Worm (Caenorhabditis elegans): ENCODE results near the gene srh-167.

srh-167 gene

ce11 chrV:16355941-16356340 lies 22.4 kb downstream of the srh-167 start (continued):
- TF ChIP-seq aha-1 (tag; optimal IDR thresholded peaks at IDR 0.05) (no peak), ceh-90 (tag; optimal IDR thresholded peaks at IDR 0.05) (no peak), rnt-1 (tag; optimal IDR thresholded peaks at IDR 0.05) (peak; percentile 86), unc-86 (tag; optimal IDR thresholded peaks at IDR 0.05) (peak; percentile 89), ceh-82 (tag; optimal IDR thresholded peaks at IDR 0.05) (peak; percentile 82 to 91 (median 85)), ces-1 (GFP tag; optimal IDR thresholded peaks at IDR 0.05) (no peak), egl-13 (tag; optimal IDR thresholded peaks at IDR 0.05) (peak; percentile 79), mef-2 (tag; optimal IDR thresholded peaks at IDR 0.05) (no peak), lir-3 (tag; optimal IDR thresholded peaks at IDR 0.05; ENCODE audit: poor library complexity) (no peak), elt-2 (tag; optimal IDR thresholded peaks at IDR 0.05) (peak; percentile 87), aly-2 (tag; optimal IDR thresholded peaks at IDR 0.05) (peak; percentile 9), sptf-1 (tag; optimal IDR thresholded peaks at IDR 0.05) (no peak), elt-3 (tag; optimal IDR thresholded peaks at IDR 0.05) (peak in 3 of 6 experiments; percentile 75 to 83 (median 81)), C34B4.2 (tag; optimal IDR thresholded peaks at IDR 0.05) (no peak), sox-4 (tag; optimal IDR thresholded peaks at IDR 0.05) (peak; percentile 47), zag-1 (tag; optimal IDR thresholded peaks at IDR 0.05) (no peak), efl-1 (optimal IDR thresholded peaks at IDR 0.05) (peak; percentile 84 to 93), efl-1 (GFP tag; optimal IDR thresholded peaks at IDR 0.05 in 1 of 2) (peak; percentile 57 to 96), pqm-1 (tag; optimal IDR thresholded peaks at IDR 0.05) (no peak), lin-15B (tag; optimal IDR thresholded peaks at IDR 0.05) (peak; percentile 12), sup-37 (GFP tag; optimal IDR thresholded peaks at IDR 0.05) (peak; percentile 61), ztf-11 (tag; optimal IDR thresholded peaks at IDR 0.05) (peak in 1 of 2 experiments; percentile 67), nhr-20 (tag; optimal IDR thresholded peaks at IDR 0.05) (peak; percentile 95), mab-9 (GFP tag; IDR thresholded peaks at IDR 0.05) (peak; percentile 38; the same call in 1 of the 2 replicates), ceh-88 (GFP tag; IDR thresholded peaks at IDR 0.05) (peak; percentile 68), nhr-237 (tag; optimal IDR thresholded peaks at IDR 0.05) (peak; percentile 60), fkh-8 (tag; optimal IDR thresholded peaks at IDR 0.05) (peak; percentile 94), pag-3 (tag; optimal IDR thresholded peaks at IDR 0.05; ENCODE audit: borderline replicate concordance, insufficient read depth) (no peak), ets-5 (GFP tag; IDR thresholded peaks at IDR 0.05) (no peak), nhr-12 (tag; optimal IDR thresholded peaks at IDR 0.05) (no peak), Y116A8C.19 (tag; optimal IDR thresholded peaks at IDR 0.05; ENCODE audit: borderline replicate concordance) (no peak), nhr-90 (tag; optimal IDR thresholded peaks at IDR 0.05; ENCODE audit: poor library complexity) (peak; percentile 83), ama-1 (optimal IDR thresholded peaks at IDR 0.05) (no peak), nhr-77 (tag; optimal IDR thresholded peaks at IDR 0.05) (peak; percentile 81), blmp-1 (tag; optimal IDR thresholded peaks at IDR 0.05) (peak; percentile 84), unc-130 (tag; optimal IDR thresholded peaks at IDR 0.05) (no peak), nhr-84 (tag; optimal IDR thresholded peaks at IDR 0.05) (no peak), ceh-63 (GFP tag; optimal IDR thresholded peaks at IDR 0.05) (no peak)

ce11 chrV:16356798-16357197 lies 23.3 kb downstream of the srh-167 start:
- TF ChIP-seq dpl-1 (GFP tag; optimal IDR thresholded peaks at IDR 0.05) (peak in 1 of 3 experiments; percentile 41), zag-1 (tag; optimal IDR thresholded peaks at IDR 0.05) (no peak), grh-1 (GFP tag; IDR thresholded peaks at IDR 0.05) (no peak), irx-1 (tag; optimal IDR thresholded peaks at IDR 0.05) (no peak), efl-1 (optimal IDR thresholded peaks at IDR 0.05) (peak in 1 of 2 experiments; percentile 38), efl-1 (GFP tag; optimal IDR thresholded peaks at IDR 0.05 in 1 of 2) (peak; percentile 59 to 93), nhr-84 (tag; optimal IDR thresholded peaks at IDR 0.05) (no peak)

- TF ChIP-seq ceh-82 (tag; optimal IDR thresholded peaks at IDR 0.05), result peak in 1 of 3 experiments; percentile 5
- TF ChIP-seq skn-1 (tag; optimal IDR thresholded peaks at IDR 0.05), result peak; percentile 5
- TF ChIP-seq elt-2 (tag; optimal IDR thresholded peaks at IDR 0.05), result peak; percentile 43
- peak; percentile 88 for TF ChIP-seq blmp-1 (tag; optimal IDR thresholded peaks at IDR 0.05)
- no peak for TF ChIP-seq fkh-8 (tag; optimal IDR thresholded peaks at IDR 0.05)
Measured at ce11 chrV:16357253-16357652, 23.7 kb downstream of the srh-167 start, which contains the start of gene pptr-1. Gene pptr-1 (plus strand): TSS chrV:16357521.
